Worm (Caenorhabditis elegans): Measurements from ENCODE around the gene lbp-7.

DNA sequence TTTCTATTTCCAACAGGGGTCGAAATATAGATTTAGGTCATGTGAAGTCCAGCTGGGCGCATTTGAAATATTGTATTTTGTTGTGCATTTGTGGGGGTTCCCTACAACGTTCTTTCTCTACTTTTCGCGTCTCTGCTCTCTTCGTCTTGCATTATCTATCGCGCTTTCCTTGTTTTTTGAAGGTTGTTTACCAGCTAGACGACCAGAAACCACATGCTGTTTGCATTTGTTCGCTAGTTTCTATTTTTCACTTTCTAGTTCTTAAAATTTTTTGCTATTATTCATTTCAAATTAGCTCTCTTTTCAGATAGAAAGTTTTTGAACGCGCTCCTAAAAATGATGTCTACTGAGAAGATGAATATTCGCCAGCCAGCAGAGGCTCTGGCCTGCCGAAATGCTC is 39.9 kb upstream of the lbp-7 start, which contains the start of gene F55B12.10:
- TF ChIP-seq B0310.2 (tag; optimal IDR thresholded peaks at IDR 0.05) (no peak), flt-1 (GFP tag; IDR thresholded peaks at IDR 0.05) (no peak), sea-1 (GFP tag; conservative IDR thresholded peaks at IDR 0.05) (no peak), ama-1 (optimal IDR thresholded peaks at IDR 0.05) (no peak), tbx-37 (GFP tag; conservative IDR thresholded peaks at IDR 0.05) (no peak)

All from whole organism, early embryonic.